Fruit fly (Drosophila melanogaster): Measurements from ENCODE around the gene Eig71Eg.

The Eig71Eg gene

dm6 chr3L:15634368-15635075, 22.9 kb upstream of the Eig71Eg start:
- TF ChIP-seq Dll (optimal IDR thresholded peaks at IDR 0.05) (no peak), pan (optimal IDR thresholded peaks at IDR 0.05) (no peak), psq (optimal IDR thresholded peaks at IDR 0.05) (no peak), CG8478 (optimal IDR thresholded peaks at IDR 0.05) (no peak), usp (GFP tag; optimal IDR thresholded peaks at IDR 0.05) (no peak), EcR (GFP tag; optimal IDR thresholded peaks at IDR 0.05) (no peak)

dm6 chr3L:15636359-15636758, 21.1 kb upstream of the Eig71Eg start:
- TF ChIP-seq CG8478 (optimal IDR thresholded peaks at IDR 0.05), result no peak
- TF ChIP-seq Dll (optimal IDR thresholded peaks at IDR 0.05), result no peak
- no peak for TF ChIP-seq EcR (GFP tag; optimal IDR thresholded peaks at IDR 0.05)
- TF ChIP-seq pan (optimal IDR thresholded peaks at IDR 0.05), result no peak
- no peak for TF ChIP-seq psq (optimal IDR thresholded peaks at IDR 0.05)
- no peak for TF ChIP-seq usp (GFP tag; optimal IDR thresholded peaks at IDR 0.05)

dm6 chr3L:15636978-15637377, 20.4 kb upstream of the Eig71Eg start:
- TF ChIP-seq psq (optimal IDR thresholded peaks at IDR 0.05), result no peak
- TF ChIP-seq Dll (optimal IDR thresholded peaks at IDR 0.05), result no peak
- TF ChIP-seq EcR (GFP tag; optimal IDR thresholded peaks at IDR 0.05), result no peak
- TF ChIP-seq usp (GFP tag; optimal IDR thresholded peaks at IDR 0.05), result no peak
- no peak for TF ChIP-seq CG8478 (optimal IDR thresholded peaks at IDR 0.05)
- no peak for TF ChIP-seq pan (optimal IDR thresholded peaks at IDR 0.05)

- TF ChIP-seq Dll (optimal IDR thresholded peaks at IDR 0.05) (no peak), pan (optimal IDR thresholded peaks at IDR 0.05) (no peak), EcR (GFP tag; optimal IDR thresholded peaks at IDR 0.05) (no peak), psq (optimal IDR thresholded peaks at IDR 0.05) (no peak), CG8478 (optimal IDR thresholded peaks at IDR 0.05) (no peak), usp (GFP tag; optimal IDR thresholded peaks at IDR 0.05) (no peak)
Measured at dm6 chr3L:15637618-15638017, 19.8 kb upstream of the Eig71Eg start.

dm6 chr3L:15638524-15638923, 18.9 kb upstream of the Eig71Eg start:
- TF ChIP-seq Dll (optimal IDR thresholded peaks at IDR 0.05), result no peak
- TF ChIP-seq EcR (GFP tag; optimal IDR thresholded peaks at IDR 0.05), result no peak
- no peak for TF ChIP-seq usp (GFP tag; optimal IDR thresholded peaks at IDR 0.05)
- no peak for TF ChIP-seq psq (optimal IDR thresholded peaks at IDR 0.05)
- TF ChIP-seq CG8478 (optimal IDR thresholded peaks at IDR 0.05), result no peak
- no peak for TF ChIP-seq pan (optimal IDR thresholded peaks at IDR 0.05)

dm6 chr3L:15639978-15640377, 17.4 kb upstream of the Eig71Eg start:
- TF ChIP-seq psq (optimal IDR thresholded peaks at IDR 0.05) (no peak), EcR (GFP tag; optimal IDR thresholded peaks at IDR 0.05) (no peak), Dll (optimal IDR thresholded peaks at IDR 0.05) (no peak), pan (optimal IDR thresholded peaks at IDR 0.05) (no peak), usp (GFP tag; optimal IDR thresholded peaks at IDR 0.05) (no peak), CG8478 (optimal IDR thresholded peaks at IDR 0.05) (no peak)

dm6 chr3L:15641590-15642019, 15.8 kb upstream of the Eig71Eg start:
- TF ChIP-seq Dll (optimal IDR thresholded peaks at IDR 0.05) (no peak), usp (GFP tag; optimal IDR thresholded peaks at IDR 0.05) (no peak), pan (optimal IDR thresholded peaks at IDR 0.05) (no peak), EcR (GFP tag; optimal IDR thresholded peaks at IDR 0.05) (no peak), psq (optimal IDR thresholded peaks at IDR 0.05) (no peak), CG8478 (optimal IDR thresholded peaks at IDR 0.05) (no peak)

dm6 chr3L:15646182-15646581, 11.2 kb upstream of the Eig71Eg start:
- TF ChIP-seq EcR (GFP tag; optimal IDR thresholded peaks at IDR 0.05), result no peak

- no peak for TF ChIP-seq Dll (optimal IDR thresholded peaks at IDR 0.05)
- no peak for TF ChIP-seq usp (GFP tag; optimal IDR thresholded peaks at IDR 0.05)
- no peak for TF ChIP-seq pan (optimal IDR thresholded peaks at IDR 0.05)
- no peak for TF ChIP-seq EcR (GFP tag; optimal IDR thresholded peaks at IDR 0.05)
- no peak for TF ChIP-seq CG8478 (optimal IDR thresholded peaks at IDR 0.05)
- no peak for TF ChIP-seq psq (optimal IDR thresholded peaks at IDR 0.05)
Measured at dm6 chr3L:15647712-15648621, 9.5 kb upstream of the Eig71Eg start, which contains the start of the genes comm3 and CG43083. comm3 (minus strand) TSS chr3L:15647762. CG43083 (plus strand) TSS chr3L:15648571.

dm6 chr3L:15649561-15649960, 7.9 kb upstream of the Eig71Eg start, which contains the start of the genes Eig71Ea and Eig71Eb:
Eig71Ea (minus strand) TSS chr3L:15649661.
Eig71Eb (plus strand) TSS chr3L:15649936.
- TF ChIP-seq pan (optimal IDR thresholded peaks at IDR 0.05), result no peak

dm6 chr3L:15650552-15650951, 6.9 kb upstream of the Eig71Eg start, which contains the start of gene CG43084:
CG43084 (plus strand) TSS chr3L:15650852.
- TF ChIP-seq Dll (optimal IDR thresholded peaks at IDR 0.05), result no peak
- no peak for TF ChIP-seq pan (optimal IDR thresholded peaks at IDR 0.05)
- no peak for TF ChIP-seq psq (optimal IDR thresholded peaks at IDR 0.05)
- no peak for TF ChIP-seq CG8478 (optimal IDR thresholded peaks at IDR 0.05)
- TF ChIP-seq usp (GFP tag; optimal IDR thresholded peaks at IDR 0.05), result no peak
- no peak for TF ChIP-seq EcR (GFP tag; optimal IDR thresholded peaks at IDR 0.05)

- no peak for TF ChIP-seq pan (optimal IDR thresholded peaks at IDR 0.05)
- TF ChIP-seq Dll (optimal IDR thresholded peaks at IDR 0.05), result no peak
- TF ChIP-seq psq (optimal IDR thresholded peaks at IDR 0.05), result no peak
- TF ChIP-seq CG8478 (optimal IDR thresholded peaks at IDR 0.05), result no peak
- no peak for TF ChIP-seq usp (GFP tag; optimal IDR thresholded peaks at IDR 0.05)
- no peak for TF ChIP-seq EcR (GFP tag; optimal IDR thresholded peaks at IDR 0.05)
Measured at dm6 chr3L:15652154-15652553, 5.3 kb upstream of the Eig71Eg start, which contains the start of the genes Eig71Ec and Eig71Ed. Eig71Ec (minus strand) TSS chr3L:15652254. Eig71Ed (plus strand) TSS chr3L:15652537.

Measured in whole organism.